Fruit fly (Drosophila melanogaster) whole organism, adult: ENCODE results near the gene TwdlD.

Experiments used
- CG11617 ChIP-seq: fragments of 200-800 bp; sonication (Bioruptor generic); optimal IDR thresholded peaks from 2 replicates; lab custom pipeline; 2017; ENCODE audit warnings: mild to moderate bottlenecking, missing biosample characterization, missing genetic modification reagents, missing genetic modification characterization
- CG12768 ChIP-seq: fragments of 200-800 bp; sonication (Bioruptor generic); optimal IDR thresholded peaks from 2 replicates; lab custom pipeline; 2017; ENCODE audit warnings: missing biosample characterization, missing genetic modification characterization, mild to moderate bottlenecking, moderate library complexity, missing genetic modification reagents
- CG14711 ChIP-seq: fragments of 200-800 bp; sonication (Bioruptor generic); optimal IDR thresholded peaks from 2 replicates; lab custom pipeline; 2018; ENCODE audit warnings: missing biosample characterization, mild to moderate bottlenecking, missing genetic modification characterization, moderate library complexity
- CG5204 ChIP-seq: fragments of 200-800 bp; sonication (Bioruptor generic); optimal IDR thresholded peaks from 2 replicates; lab custom pipeline; 2016; ENCODE audit warnings: missing biosample characterization, missing genetic modification characterization
- CG7045 ChIP-seq: fragments of 200-800 bp; sonication (Bioruptor generic); optimal IDR thresholded peaks from 2 replicates; lab custom pipeline; 2017; ENCODE audit warnings: missing biosample characterization, mild to moderate bottlenecking, missing genetic modification characterization
- Clk ChIP-seq: fragments of 200-800 bp; sonication (Bioruptor generic); optimal IDR thresholded peaks from 2 replicates; lab custom pipeline; 2017; ENCODE audit warnings: missing biosample characterization, missing genetic modification characterization
- Crg-1 ChIP-seq: fragments of 200-800 bp; sonication (Bioruptor generic); optimal IDR thresholded peaks from 2 replicates; lab custom pipeline; 2016; ENCODE audit warnings: missing biosample characterization, missing genetic modification characterization
- Hr96 ChIP-seq: fragments of 200-800 bp; sonication (Bioruptor generic); optimal IDR thresholded peaks from 2 replicates; lab custom pipeline; 2016; ENCODE audit warnings: missing biosample characterization, missing genetic modification characterization
- bab1 ChIP-seq: fragments of 200-800 bp; sonication (Bioruptor generic); optimal IDR thresholded peaks from 3 replicates; lab custom pipeline; 2019; ENCODE audit warnings: missing biosample characterization, mild to moderate bottlenecking, missing genetic modification characterization, moderate library complexity
- cic ChIP-seq: fragments of 200-800 bp; sonication (Bioruptor generic); optimal IDR thresholded peaks from 2 replicates; lab custom pipeline; 2017; ENCODE audit warnings: missing biosample characterization, mild to moderate bottlenecking, missing genetic modification characterization, moderate library complexity
- cnc ChIP-seq, 2 experiments: fragments of >200 bp; optimal IDR thresholded peaks; 2 replicates each; lab custom pipeline; 2017
- kay ChIP-seq: fragments of 200-800 bp; sonication (Bioruptor generic); peaks from one replicate; lab custom pipeline; 2016; ENCODE audit warnings: missing biosample characterization, missing genetic modification characterization, borderline replicate concordance
- pad ChIP-seq: fragments of 200-800 bp; sonication (Bioruptor generic); optimal IDR thresholded peaks from 3 replicates; lab custom pipeline; 2017; ENCODE audit warnings: missing biosample characterization, missing genetic modification characterization, mild to moderate bottlenecking, moderate library complexity, missing genetic modification reagents
- tj ChIP-seq: fragments of 200-800 bp; sonication (Bioruptor generic); optimal IDR thresholded peaks from 3 replicates; lab custom pipeline; 2017; ENCODE audit warnings: missing biosample characterization, mild to moderate bottlenecking, missing genetic modification characterization, moderate library complexity

DNA sequence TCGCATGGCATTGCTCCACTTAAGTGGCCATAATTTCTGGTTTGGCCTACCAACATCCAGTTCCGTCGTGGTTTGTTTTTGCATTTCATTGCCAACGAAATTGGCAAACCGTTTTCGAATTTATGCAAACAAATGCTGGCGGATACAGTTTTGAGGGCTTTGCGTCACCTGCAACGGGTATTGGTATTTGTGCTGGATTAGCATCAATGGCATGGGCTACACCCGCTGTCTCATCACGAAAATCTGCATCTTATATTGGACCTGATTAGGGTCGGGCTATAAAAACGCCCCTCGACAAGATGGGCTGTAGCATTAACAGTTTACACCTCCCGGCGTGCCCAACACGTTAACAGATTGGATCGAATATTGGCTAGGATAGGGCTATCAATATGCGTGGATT lies 16.3 kb downstream of the TwdlD start, which contains the start of gene Tb:
- TF ChIP-seq tj, result no peak
- no peak for TF ChIP-seq CG5204
- TF ChIP-seq Hr96 (GFP tag; lab: Kevin White, UChicago), result no peak
- TF ChIP-seq CG7045 (GFP tag; lab: Kevin White, UChicago), result no peak
- TF ChIP-seq bab1 (GFP tag; lab: Kevin White, UChicago), result no peak
- TF ChIP-seq pad (GFP tag; lab: Kevin White, UChicago), result no peak
- TF ChIP-seq CG12768, result no peak
- no peak for TF ChIP-seq kay (GFP tag; lab: Kevin White, UChicago)
- no peak for TF ChIP-seq Clk (GFP tag; lab: Kevin White, UChicago)
- no peak for TF ChIP-seq CG14711 (tag; lab: Kevin White, UChicago)
- TF ChIP-seq Crg-1 (GFP tag; lab: Kevin White, UChicago), result no peak
- no peak for TF ChIP-seq CG11617 (GFP tag; lab: Kevin White, UChicago)
- TF ChIP-seq cic (GFP tag; lab: Kevin White, UChicago), result no peak
- no peak for TF ChIP-seq cnc (optimal IDR thresholded peaks at IDR 0.05; lab: Kevin White, UChicago)
